Worm (Caenorhabditis elegans) whole organism, young adult: ENCODE data around the gene ZC190.2.

Experiments
- K12H6.12 ChIP-seq: fragments of 200-800 bp; sonication (Bioruptor generic); optimal IDR thresholded peaks from 2 replicates; lab custom pipeline; 2018; ENCODE audit warnings: mild to moderate bottlenecking, missing genetic modification characterization, missing compliant biosample characterization
- Y95B8A.8 ChIP-seq: fragments of 200-800 bp; sonication (Bioruptor generic); IDR thresholded peaks from 2 replicates; pipeline ENCODE4 v1.3.6; 2022; ENCODE audit warnings: missing genetic modification reagents, missing genetic modification characterization, missing compliant biosample characterization
- atf-7 ChIP-seq: sonication (generic microtip); optimal IDR thresholded peaks from 2 replicates; lab custom pipeline; 2017; ENCODE audit warnings: mild to moderate bottlenecking, missing genetic modification characterization, missing compliant biosample characterization
- attf-6 ChIP-seq: fragments of 200-800 bp; sonication (Bioruptor generic); IDR thresholded peaks from 2 replicates; pipeline ENCODE4 v1.3.6; 2022; ENCODE audit warnings: missing genetic modification reagents, missing genetic modification characterization, missing compliant biosample characterization
- cebp-1 ChIP-seq, 2 experiments: fragments of 200-800 bp in 1 of 2; sonication (Bioruptor generic) in 1 of 2; sonication (generic microtip) in 1 of 2; IDR thresholded peaks in 1 of 2; optimal IDR thresholded peaks in 1 of 2; 2 replicates each; pipeline versions ENCODE4 v1.3.6 to Lab custom; 2017 to 2022; ENCODE audit warnings: missing compliant biosample characterization in 2 of 2, missing genetic modification characterization in 2 of 2, mild to moderate bottlenecking in 1 of 2, missing genetic modification reagents in 1 of 2, moderate library complexity in 1 of 2
- lin-26 ChIP-seq: fragments of 200-800 bp; sonication (Bioruptor generic); IDR thresholded peaks from 2 replicates; pipeline ENCODE4 v1.3.6; 2022; ENCODE audit warnings: missing genetic modification reagents, missing genetic modification characterization, missing compliant biosample characterization
- lin-35 ChIP-seq, 3 experiments: fragments of 150-350 bp in 2 of 3; sonication (generic microtip) in 1 of 3; optimal IDR thresholded peaks; 2 replicates each; lab custom pipeline; 2014 to 2018; ENCODE audit warnings: missing biosample characterization in 3 of 3, missing genetic modification characterization in 3 of 3, missing genetic modification reagents in 3 of 3
- snpc-1.3 ChIP-seq: sonication (generic microtip); optimal IDR thresholded peaks from 2 replicates; lab custom pipeline; 2017; ENCODE audit warnings: missing genetic modification characterization, mild to moderate bottlenecking, missing compliant biosample characterization, antibody characterized with exemption, moderate library complexity, missing genotype, missing genetic modification reagents; ENCODE audit not compliant: insufficient read depth
- tlf-1 ChIP-seq: fragments of 200-800 bp; sonication (Bioruptor generic); optimal IDR thresholded peaks from 2 replicates; lab custom pipeline; 2018; ENCODE audit warnings: mild to moderate bottlenecking, missing genetic modification characterization, missing compliant biosample characterization
- ztf-28 ChIP-seq: fragments of 200-800 bp; sonication (Bioruptor generic); IDR thresholded peaks from 2 replicates; pipeline ENCODE4 v1.3.6; 2022; ENCODE audit warnings: missing genetic modification reagents, missing genetic modification characterization, missing compliant biosample characterization

- TF ChIP-seq attf-6 (GFP tag; lab: Robert Waterston, UW) (no peak), snpc-1.3 (tag; lab: Kevin White, UChicago) (no peak), lin-26 (GFP tag; lab: Robert Waterston, UW) (no peak), cebp-1 (GFP tag; IDR thresholded peaks at IDR 0.05; lab: Robert Waterston, UW) (no peak), cebp-1 (tag; optimal IDR thresholded peaks at IDR 0.05; lab: Kevin White, UChicago) (no peak), Y95B8A.8 (no peak), ztf-28 (no peak), atf-7 (tag; lab: Kevin White, UChicago) (no peak), tlf-1 (GFP tag; lab: Kevin White, UChicago) (no peak), K12H6.12 (no peak), lin-35 (GFP tag; optimal IDR thresholded peaks at IDR 0.05; lab: Kevin White, UChicago) (no peak)
Observed at ce11 chrV:8718399-8718798, 37.2 kb downstream of the ZC190.2 start.
